Fruit fly (Drosophila melanogaster) whole organism, embryonic: ENCODE results near the gene pygo.

ENCODE experiments used
- B-H2 ChIP-seq: fragments of 200-800 bp; sonication (Bioruptor generic); optimal IDR thresholded peaks from 2 replicates; lab custom pipeline; 2018; ENCODE audit warnings: missing biosample characterization, mild to moderate bottlenecking, missing genetic modification characterization
- CG10147 ChIP-seq: fragments of 200-800 bp; sonication (Bioruptor generic); optimal IDR thresholded peaks from 2 replicates; lab custom pipeline; 2019; ENCODE audit warnings: missing biosample characterization, mild to moderate bottlenecking, missing genetic modification characterization, moderate library complexity
- CG11398 ChIP-seq: fragments of 200-800 bp; sonication (Bioruptor generic); optimal IDR thresholded peaks from 2 replicates; lab custom pipeline; 2016; ENCODE audit warnings: missing biosample characterization, missing genetic modification characterization
- CG12104 ChIP-seq: fragments of 200-800 bp; sonication (Bioruptor generic); optimal IDR thresholded peaks from 3 replicates; lab custom pipeline; 2016; ENCODE audit warnings: missing biosample characterization, missing genetic modification characterization
- CG12942 ChIP-seq: fragments of 200-800 bp; sonication (Bioruptor generic); optimal IDR thresholded peaks from 3 replicates; lab custom pipeline; 2016; ENCODE audit warnings: missing biosample characterization, missing genetic modification characterization
- CG13296 ChIP-seq: fragments of 200-800 bp; sonication (Bioruptor generic); optimal IDR thresholded peaks from 3 replicates; lab custom pipeline; 2018; ENCODE audit warnings: missing biosample characterization, mild to moderate bottlenecking, missing genetic modification characterization
- CG14014 ChIP-seq: fragments of 200-800 bp; sonication (Bioruptor generic); IDR thresholded peaks from 2 replicates; pipeline ENCODE4 v1.3.6; 2022; ENCODE audit warnings: missing biosample characterization, missing genetic modification characterization
- CG14441 ChIP-seq: fragments of 200-800 bp; sonication (Bioruptor generic); IDR thresholded peaks from 2 replicates; pipeline ENCODE4 v1.3.6; 2022; ENCODE audit warnings: missing biosample characterization, missing genetic modification characterization
- CG14860 ChIP-seq: fragments of 200-800 bp; sonication (Bioruptor generic); IDR thresholded peaks from 3 replicates; pipeline ENCODE4 v1.3.6; 2022; ENCODE audit warnings: missing biosample characterization, missing genetic modification characterization; ENCODE audit not compliant: partially characterized antibody
- CG15514 ChIP-seq: fragments of 200-800 bp; sonication (Bioruptor generic); optimal IDR thresholded peaks from 3 replicates; lab custom pipeline; 2017; ENCODE audit warnings: missing biosample characterization, missing genetic modification characterization, mild to moderate bottlenecking, moderate library complexity, missing genetic modification reagents
- CG16779 ChIP-seq: fragments of 200-800 bp; sonication (Bioruptor generic); IDR thresholded peaks from 2 replicates; pipeline ENCODE4 v1.3.6; 2022; ENCODE audit warnings: missing biosample characterization, missing genetic modification characterization
- CG17568 ChIP-seq: fragments of 200-800 bp; sonication (Bioruptor generic); optimal IDR thresholded peaks from 2 replicates; lab custom pipeline; 2018; ENCODE audit warnings: missing biosample characterization, mild to moderate bottlenecking, missing genetic modification characterization, moderate library complexity
- CG18599 ChIP-seq: fragments of 200-800 bp; sonication (Bioruptor generic); optimal IDR thresholded peaks from 3 replicates; lab custom pipeline; 2017; ENCODE audit warnings: missing biosample characterization, missing genetic modification characterization, mild to moderate bottlenecking, moderate library complexity, missing genetic modification reagents
- CG2129 ChIP-seq: fragments of 200-800 bp; sonication (Bioruptor generic); IDR thresholded peaks from 2 replicates; pipeline ENCODE4 v1.3.6; 2022; ENCODE audit warnings: missing biosample characterization, missing genetic modification characterization; ENCODE audit not compliant: partially characterized antibody
- CG32767 ChIP-seq: fragments of 200-800 bp; sonication (Bioruptor generic); IDR thresholded peaks from 2 replicates; pipeline ENCODE4 v1.3.6; 2022; ENCODE audit warnings: missing biosample characterization, missing genetic modification characterization
- CG3281 ChIP-seq: fragments of 200-800 bp; sonication (Bioruptor generic); optimal IDR thresholded peaks from 3 replicates; lab custom pipeline; 2017; ENCODE audit warnings: missing biosample characterization, mild to moderate bottlenecking, missing genetic modification characterization
- CG3847 ChIP-seq: fragments of 200-800 bp; sonication (Bioruptor generic); IDR thresholded peaks from 2 replicates; pipeline ENCODE4 v1.3.6; 2022; ENCODE audit warnings: missing biosample characterization, missing genetic modification characterization
- CG4707 ChIP-seq: fragments of 200-800 bp; sonication (Bioruptor generic); optimal IDR thresholded peaks from 2 replicates; lab custom pipeline; 2018; ENCODE audit warnings: missing biosample characterization, mild to moderate bottlenecking, missing genetic modification characterization, moderate library complexity
- CG5180 ChIP-seq: fragments of 200-800 bp; sonication (Bioruptor generic); optimal IDR thresholded peaks from 3 replicates; lab custom pipeline; 2017; ENCODE audit warnings: missing biosample characterization, missing genetic modification characterization, mild to moderate bottlenecking, moderate library complexity, missing genetic modification reagents
- CG6683 ChIP-seq: fragments of 200-800 bp; sonication (Bioruptor generic); optimal IDR thresholded peaks from 2 replicates; lab custom pipeline; 2017; ENCODE audit warnings: missing biosample characterization, mild to moderate bottlenecking, missing genetic modification characterization, missing genetic modification reagents
- CG6765 ChIP-seq: fragments of 200-800 bp; sonication (Bioruptor generic); optimal IDR thresholded peaks from 3 replicates; lab custom pipeline; 2017; ENCODE audit warnings: missing biosample characterization, mild to moderate bottlenecking, missing genetic modification characterization
- CG7928 ChIP-seq: fragments of 200-800 bp; sonication (Bioruptor generic); optimal IDR thresholded peaks from 2 replicates; lab custom pipeline; 2017; ENCODE audit warnings: missing biosample characterization, mild to moderate bottlenecking, missing genetic modification characterization
- CG8944 ChIP-seq: fragments of 200-800 bp; sonication (Bioruptor generic); optimal IDR thresholded peaks from 3 replicates; lab custom pipeline; 2016; ENCODE audit warnings: missing biosample characterization, missing genetic modification characterization
- Chrac-16 ChIP-seq: fragments of 200-800 bp; sonication (Bioruptor generic); optimal IDR thresholded peaks from 3 replicates; lab custom pipeline; 2016; ENCODE audit warnings: missing biosample characterization, missing genetic modification characterization
- D ChIP-seq, 2 experiments: fragments of 200-800 bp in 1 of 2; fragments of >200 bp in 1 of 2; sonication (Bioruptor generic) in 1 of 2; optimal IDR thresholded peaks; 2 replicates in 1 of 2; 3 replicates in 1 of 2; lab custom pipeline; 2017; ENCODE audit warnings: mild to moderate bottlenecking in 1 of 2, missing biosample characterization in 1 of 2, missing genetic modification characterization in 1 of 2, missing genetic modification reagents in 1 of 2
- Dfd ChIP-seq, 2 experiments: fragments of >200 bp; optimal IDR thresholded peaks; 2 replicates each; lab custom pipeline; 2017; ENCODE audit warnings: missing biosample characterization in 2 of 2, missing genetic modification characterization in 2 of 2
- Dip2 ChIP-seq: fragments of 200-800 bp; sonication (Bioruptor generic); IDR thresholded peaks from 2 replicates; pipeline ENCODE4 v1.3.6; 2022; ENCODE audit warnings: missing biosample characterization, missing genetic modification characterization
- Dp ChIP-seq: fragments of 200-800 bp; sonication (Bioruptor generic); optimal IDR thresholded peaks from 2 replicates; lab custom pipeline; 2018; ENCODE audit warnings: missing biosample characterization, mild to moderate bottlenecking, missing genetic modification characterization, moderate library complexity
- Gug ChIP-seq: fragments of 200-800 bp; sonication (Bioruptor generic); IDR thresholded peaks from 4 replicates; pipeline ENCODE4 v1.3.6; 2022; ENCODE audit warnings: missing biosample characterization, missing genetic modification characterization
- Hmr ChIP-seq: fragments of 200-800 bp; sonication (Bioruptor generic); optimal IDR thresholded peaks from 3 replicates; lab custom pipeline; 2017; ENCODE audit warnings: mild to moderate bottlenecking, missing biosample characterization, missing genetic modification reagents, missing genetic modification characterization
- Oli ChIP-seq: fragments of 200-800 bp; sonication (Bioruptor generic); optimal IDR thresholded peaks from 2 replicates; lab custom pipeline; 2018; ENCODE audit warnings: missing biosample characterization, mild to moderate bottlenecking, missing genetic modification characterization, moderate library complexity
- Taf1 ChIP-seq: fragments of 200-800 bp; sonication (Bioruptor generic); IDR thresholded peaks from 2 replicates; pipeline ENCODE4 v1.3.6; 2022; ENCODE audit warnings: missing biosample characterization, missing genetic modification characterization
- Xbp1 ChIP-seq: fragments of 200-800 bp; sonication (Bioruptor generic); optimal IDR thresholded peaks from 3 replicates; lab custom pipeline; 2016; ENCODE audit warnings: missing biosample characterization, mild to moderate bottlenecking, missing genetic modification characterization
- bab2 ChIP-seq: fragments of 200-800 bp; sonication (Bioruptor generic); optimal IDR thresholded peaks from 2 replicates; lab custom pipeline; 2016; ENCODE audit warnings: missing biosample characterization, missing genetic modification characterization
- chn ChIP-seq: fragments of 200-800 bp; sonication (Bioruptor generic); optimal IDR thresholded peaks from 2 replicates; lab custom pipeline; 2016; ENCODE audit warnings: missing biosample characterization, missing genetic modification characterization
- ci ChIP-seq: fragments of 200-800 bp; sonication (Bioruptor generic); IDR thresholded peaks from 3 replicates; pipeline ENCODE4 v1.3.6; 2022; ENCODE audit warnings: missing biosample characterization, missing genetic modification characterization
- fd3F ChIP-seq: fragments of 200-800 bp; sonication (Bioruptor generic); optimal IDR thresholded peaks from 2 replicates; lab custom pipeline; 2018; ENCODE audit warnings: missing biosample characterization, mild to moderate bottlenecking, missing genetic modification characterization, moderate library complexity
- fd96Cb ChIP-seq: fragments of 200-800 bp; sonication (Bioruptor generic); optimal IDR thresholded peaks from 2 replicates; lab custom pipeline; 2018; ENCODE audit warnings: missing biosample characterization, mild to moderate bottlenecking, missing genetic modification characterization, moderate library complexity
- gro ChIP-seq: fragments of 200-800 bp; sonication (Bioruptor generic); optimal IDR thresholded peaks from 2 replicates; lab custom pipeline; 2016; ENCODE audit warnings: missing biosample characterization, missing genetic modification characterization
- jing ChIP-seq: fragments of 200-800 bp; sonication (Bioruptor generic); optimal IDR thresholded peaks from 2 replicates; lab custom pipeline; 2018; ENCODE audit warnings: missing biosample characterization, mild to moderate bottlenecking, missing genetic modification characterization
- nerfin-1 ChIP-seq: fragments of 200-800 bp; sonication (Bioruptor generic); optimal IDR thresholded peaks from 3 replicates; lab custom pipeline; 2019; ENCODE audit warnings: missing biosample characterization, mild to moderate bottlenecking, missing genetic modification characterization, moderate library complexity
- pb ChIP-seq: fragments of 200-800 bp; sonication (Bioruptor generic); optimal IDR thresholded peaks from 3 replicates; lab custom pipeline; 2016; ENCODE audit warnings: missing biosample characterization, missing genetic modification characterization
- salm ChIP-seq: fragments of 200-800 bp; sonication (Bioruptor generic); optimal IDR thresholded peaks from 2 replicates; lab custom pipeline; 2018; ENCODE audit warnings: missing biosample characterization, mild to moderate bottlenecking, missing genetic modification characterization
- sr ChIP-seq: fragments of 200-800 bp; sonication (Bioruptor generic); IDR thresholded peaks from 3 replicates; pipeline ENCODE4 v1.3.6; 2022; ENCODE audit warnings: missing biosample characterization, missing genetic modification characterization
- stc ChIP-seq: fragments of 200-800 bp; sonication (Bioruptor generic); IDR thresholded peaks from 2 replicates; pipeline ENCODE4 v1.3.6; 2022; ENCODE audit warnings: missing biosample characterization, missing genetic modification characterization
- ttk ChIP-seq: fragments of 200-800 bp; sonication (Bioruptor generic); IDR thresholded peaks from 2 replicates; pipeline ENCODE4 v2.1.2; 2022; ENCODE audit warnings: missing biosample characterization, missing genetic modification characterization
- wdn ChIP-seq: fragments of 200-800 bp; sonication (Bioruptor generic); IDR thresholded peaks from 2 replicates; pipeline ENCODE4 v1.3.6; 2022; ENCODE audit warnings: missing biosample characterization, missing genetic modification characterization
- wek ChIP-seq: fragments of 200-800 bp; sonication (Bioruptor generic); optimal IDR thresholded peaks from 3 replicates; lab custom pipeline; 2018; ENCODE audit warnings: missing biosample characterization, mild to moderate bottlenecking, missing genetic modification characterization, moderate library complexity

pygo gene

dm6 chr3R:31592256-31592879 is 11.9 kb upstream of the pygo start, which contains the start of gene CG1774 (continued):
- TF ChIP-seq CG5180 (GFP tag; lab: Kevin White, UChicago): peak; percentile 16
- TF ChIP-seq ttk (GFP tag; lab: Robert Waterston, UW): peak; percentile 36; the same call in 1 of the 2 replicates
- TF ChIP-seq CG17568: peak; percentile 59
- TF ChIP-seq CG14441 (GFP tag; lab: Robert Waterston, UW): peak; percentile 83
- TF ChIP-seq salm (tag; lab: Kevin White, UChicago): peak; percentile 47
- no peak for TF ChIP-seq Dp (GFP tag; lab: Kevin White, UChicago)
- no peak for TF ChIP-seq CG4707 (GFP tag; lab: Kevin White, UChicago)
- peak; percentile 95 for TF ChIP-seq CG18599 (GFP tag; lab: Kevin White, UChicago)
- peak; percentile 51 for TF ChIP-seq CG12104 (GFP tag; lab: Kevin White, UChicago)
- peak; percentile 66 for TF ChIP-seq Chrac-16
- TF ChIP-seq CG12942 (GFP tag; lab: Kevin White, UChicago): peak; percentile 54
- no peak for TF ChIP-seq CG14860 (GFP tag; lab: Robert Waterston, UW)
- no peak for TF ChIP-seq jing (GFP tag; lab: Kevin White, UChicago)
- TF ChIP-seq CG6683 (GFP tag; lab: Kevin White, UChicago): peak; percentile 65
- peak; percentile 81 for TF ChIP-seq CG15514 (GFP tag; lab: Kevin White, UChicago)
- peak; percentile 80 for TF ChIP-seq bab2 (GFP tag; lab: Kevin White, UChicago)
- peak; percentile 52; the same call in 1 of the 3 replicates for TF ChIP-seq ci
- TF ChIP-seq CG3281 (GFP tag; lab: Kevin White, UChicago): peak; percentile 90
- TF ChIP-seq Taf1 (GFP tag; lab: Robert Waterston, UW): peak; percentile 59
- TF ChIP-seq CG3847: peak; percentile 69
- peak; percentile 53; the same call in 3 of the 4 replicates for TF ChIP-seq Gug (GFP tag; lab: Robert Waterston, UW)
- peak; percentile 71; the same call in 1 of the 2 replicates for TF ChIP-seq CG16779 (GFP tag; lab: Robert Waterston, UW)
- no peak for TF ChIP-seq CG2129
- TF ChIP-seq sr (GFP tag; lab: Robert Waterston, UW): no peak
- peak; percentile 4 for TF ChIP-seq wek (GFP tag; lab: Kevin White, UChicago)
- TF ChIP-seq D (optimal IDR thresholded peaks at IDR 0.05; lab: Kevin White, UChicago): no peak
- TF ChIP-seq D (GFP tag; optimal IDR thresholded peaks at IDR 0.05; lab: Kevin White, UChicago): peak; percentile 4
- peak; percentile 45 for TF ChIP-seq pb
- peak; percentile 35 for TF ChIP-seq CG7928
- peak; percentile 77 for TF ChIP-seq CG13296 (GFP tag; lab: Kevin White, UChicago)
- TF ChIP-seq Dip2 (GFP tag; lab: Robert Waterston, UW): no peak
- TF ChIP-seq CG10147 (GFP tag; lab: Kevin White, UChicago): peak; percentile 55
- peak; percentile 89 for TF ChIP-seq Hmr
- TF ChIP-seq CG14014 (GFP tag; lab: Robert Waterston, UW): peak; percentile 78
- TF ChIP-seq chn (GFP tag; lab: Kevin White, UChicago): peak; percentile 49
- TF ChIP-seq CG11398 (GFP tag; lab: Kevin White, UChicago): peak; percentile 34
- peak; percentile 35; the same call in 1 of the 2 replicates for TF ChIP-seq CG32767 (GFP tag; lab: Robert Waterston, UW)
- TF ChIP-seq nerfin-1 (tag; lab: Kevin White, UChicago): no peak
- TF ChIP-seq fd3F (GFP tag; lab: Kevin White, UChicago): peak; percentile 66
- TF ChIP-seq, all 482 proteins: peak for 342

dm6 chr3R:31590281-31590680 is 9.8 kb upstream of the pygo start, which contains the start of gene CG1638:
CG1638 (plus strand) TSS chr3R:31590581.
- TF ChIP-seq Xbp1: no peak
- no peak for TF ChIP-seq fd96Cb
- no peak for TF ChIP-seq Oli (tag; lab: Kevin White, UChicago)
- no peak for TF ChIP-seq sr (GFP tag; lab: Robert Waterston, UW)
- TF ChIP-seq CG6765: no peak
- no peak for TF ChIP-seq Dfd (GFP tag; optimal IDR thresholded peaks at IDR 0.05; lab: Kevin White, UChicago)
- no peak for TF ChIP-seq B-H2 (GFP tag; lab: Kevin White, UChicago)
- no peak for TF ChIP-seq wdn (GFP tag; lab: Robert Waterston, UW)
- TF ChIP-seq CG8944 (GFP tag; lab: Kevin White, UChicago): no peak
- no peak for TF ChIP-seq CG13296 (GFP tag; lab: Kevin White, UChicago)
- no peak for TF ChIP-seq gro (GFP tag; lab: Kevin White, UChicago)
- TF ChIP-seq stc (GFP tag; lab: Robert Waterston, UW): no peak
